Worm (Caenorhabditis elegans) whole organism, L4 larva: Measurements from ENCODE around the gene Y81B9A.4.

Source experiments
- ces-1 ChIP-seq: fragments of 150-350 bp; sonication (generic microtip); optimal IDR thresholded peaks from 4 replicates; lab custom pipeline; 2014; ENCODE audit warnings: missing biosample characterization, missing genetic modification reagents, missing genetic modification characterization
- dpl-1 ChIP-seq: fragments of 150-350 bp; optimal IDR thresholded peaks from 2 replicates; lab custom pipeline; 2014; ENCODE audit warnings: missing biosample characterization, missing genetic modification reagents, missing genetic modification characterization
- lin-1 ChIP-seq: fragments of 200-800 bp; sonication (Bioruptor generic); IDR thresholded peaks from 2 replicates; pipeline ENCODE4 v1.3.6; 2022; ENCODE audit warnings: missing genetic modification reagents, missing genetic modification characterization, missing compliant biosample characterization
- lin-13 ChIP-seq: fragments of 150-350 bp; optimal IDR thresholded peaks from 2 replicates; lab custom pipeline; 2014; ENCODE audit warnings: missing biosample characterization, missing genetic modification reagents, missing genetic modification characterization
- nhr-28 ChIP-seq: fragments of 150-350 bp; optimal IDR thresholded peaks from 2 replicates; lab custom pipeline; 2014; ENCODE audit warnings: missing biosample characterization, missing genetic modification characterization
- pha-4 ChIP-seq, 2 experiments: fragments of 150-350 bp in 1 of 2; fragments of 200-800 bp in 1 of 2; sonication (Bioruptor generic) in 1 of 2; IDR thresholded peaks in 1 of 2; optimal IDR thresholded peaks in 1 of 2; 2 replicates each; pipeline versions ENCODE4 v1.3.6 to Lab custom; 2014 to 2022; ENCODE audit warnings: missing genetic modification characterization in 2 of 2, missing genetic modification reagents in 2 of 2, missing biosample characterization in 1 of 2, missing compliant biosample characterization in 1 of 2
- set-16 ChIP-seq: fragments of 200-800 bp; sonication (Bioruptor generic); IDR thresholded peaks from 2 replicates; pipeline ENCODE4 v1.3.6; 2022; ENCODE audit warnings: missing genetic modification reagents, missing genetic modification characterization, missing compliant biosample characterization

DNA sequence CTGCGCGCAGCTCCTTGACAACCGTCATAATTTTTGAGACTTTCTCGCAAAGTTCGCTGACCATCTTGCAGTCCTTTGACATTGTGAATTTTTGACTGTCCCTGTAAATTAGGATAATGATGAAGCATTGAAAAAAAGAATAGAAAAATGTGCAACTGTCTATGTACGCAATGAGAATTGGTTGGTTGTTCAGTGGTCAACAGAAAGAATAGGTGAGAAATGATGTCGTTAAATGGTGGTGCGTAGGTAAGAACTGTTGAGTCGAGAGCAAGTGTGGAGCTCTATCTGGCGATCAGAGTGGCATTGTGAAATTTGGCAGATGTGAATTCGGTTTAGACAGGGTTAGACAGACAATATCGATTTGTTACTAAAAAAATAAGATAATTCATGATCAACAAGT lies 6.3 kb downstream of the Y81B9A.4 start, which contains the start of gene B0563.8:
- TF ChIP-seq pha-4 (GFP tag; IDR thresholded peaks at IDR 0.05; lab: Robert Waterston, UW) (no peak), pha-4 (tag; optimal IDR thresholded peaks at IDR 0.05; lab: Kevin White, UChicago) (no peak), nhr-28 (tag; lab: Kevin White, UChicago) (no peak), lin-1 (no peak), dpl-1 (GFP tag; lab: Kevin White, UChicago) (no peak), set-16 (GFP tag; lab: Robert Waterston, UW) (no peak), ces-1 (GFP tag; lab: Kevin White, UChicago) (no peak), lin-13 (GFP tag; lab: Kevin White, UChicago) (no peak)
